Worm (Caenorhabditis elegans) whole organism, L3 larva: Measurements from ENCODE around the gene clec-66.
A peak's percentile ranks its signal among the peaks of the same experiment; 100 is the strongest.

Experiments used
- R02D3.7 ChIP-seq: fragments of 150-350 bp; optimal IDR thresholded peaks from 2 replicates; lab custom pipeline; 2014; ENCODE audit warnings: missing biosample characterization, missing genetic modification characterization
- ZK546.5 ChIP-seq: sonication (generic microtip); optimal IDR thresholded peaks from 2 replicates; lab custom pipeline; 2017; ENCODE audit warnings: missing biosample characterization, missing genetic modification characterization
- aly-2 ChIP-seq: fragments of 150-350 bp; optimal IDR thresholded peaks from 2 replicates; lab custom pipeline; 2014; ENCODE audit warnings: missing biosample characterization, missing genetic modification characterization
- ceh-28 ChIP-seq: fragments of 150-350 bp; optimal IDR thresholded peaks from 2 replicates; lab custom pipeline; 2014; ENCODE audit warnings: missing biosample characterization, missing genetic modification reagents, missing genetic modification characterization
- ceh-82 ChIP-seq: fragments of 150-350 bp; optimal IDR thresholded peaks from 2 replicates; lab custom pipeline; 2014; ENCODE audit warnings: missing biosample characterization, missing genetic modification characterization
- daf-12 ChIP-seq: fragments of 150-350 bp; optimal IDR thresholded peaks from 2 replicates; lab custom pipeline; 2014; ENCODE audit warnings: missing biosample characterization, missing genetic modification reagents, missing genetic modification characterization
- egl-5 ChIP-seq: fragments of 150-350 bp; optimal IDR thresholded peaks from 2 replicates; lab custom pipeline; 2017; ENCODE audit warnings: missing biosample characterization, missing genetic modification reagents, missing genetic modification characterization, inconsistent platforms
- elt-1 ChIP-seq: fragments of 150-350 bp; optimal IDR thresholded peaks from 2 replicates; lab custom pipeline; 2014; ENCODE audit warnings: missing biosample characterization, missing genetic modification characterization
- elt-2 ChIP-seq: sonication (generic microtip); optimal IDR thresholded peaks from 2 replicates; lab custom pipeline; 2016; ENCODE audit warnings: missing genetic modification reagents, mild to moderate bottlenecking, missing genetic modification characterization, missing compliant biosample characterization
- elt-3 ChIP-seq, 3 experiments: fragments of 150-350 bp in 1 of 3; sonication (generic microtip) in 2 of 3; optimal IDR thresholded peaks; 2 replicates in 2 of 3; 4 replicates in 1 of 3; lab custom pipeline; 2014 to 2017; ENCODE audit warnings: missing biosample characterization in 3 of 3, missing genetic modification characterization in 3 of 3
- eor-1 ChIP-seq, 2 experiments: fragments of 150-350 bp; optimal IDR thresholded peaks; 2 replicates each; lab custom pipeline; 2014 to 2018; ENCODE audit warnings: missing biosample characterization in 2 of 2, missing genetic modification characterization in 2 of 2
- fkh-10 ChIP-seq: sonication (generic microtip); optimal IDR thresholded peaks from 2 replicates; lab custom pipeline; 2017; ENCODE audit warnings: missing biosample characterization, missing genetic modification reagents, missing genetic modification characterization
- fkh-2 ChIP-seq: fragments of 150-350 bp; optimal IDR thresholded peaks from 2 replicates; lab custom pipeline; 2014; ENCODE audit warnings: missing biosample characterization, missing genetic modification reagents, missing genetic modification characterization
- fos-1 ChIP-seq: fragments of 150-350 bp; optimal IDR thresholded peaks from 2 replicates; lab custom pipeline; 2014; ENCODE audit warnings: missing biosample characterization, missing genetic modification characterization
- jun-1 ChIP-seq: fragments of 150-350 bp; optimal IDR thresholded peaks from 2 replicates; lab custom pipeline; 2014; ENCODE audit warnings: missing biosample characterization, missing genetic modification reagents, missing genetic modification characterization
- lin-15B ChIP-seq: fragments of 150-350 bp; optimal IDR thresholded peaks from 2 replicates; lab custom pipeline; 2014; ENCODE audit warnings: missing biosample characterization, missing genetic modification characterization
- lin-39 ChIP-seq: fragments of 150-350 bp; optimal IDR thresholded peaks from 2 replicates; lab custom pipeline; 2018; ENCODE audit warnings: missing biosample characterization, missing genetic modification reagents, missing genetic modification characterization
- lsy-12 ChIP-seq: sonication (generic microtip); optimal IDR thresholded peaks from 2 replicates; lab custom pipeline; 2016; ENCODE audit warnings: mild to moderate bottlenecking, missing genetic modification characterization, missing compliant biosample characterization
- mdl-1 ChIP-seq: fragments of 150-350 bp; optimal IDR thresholded peaks from 2 replicates; lab custom pipeline; 2014; ENCODE audit warnings: missing biosample characterization, missing genetic modification characterization
- mml-1 ChIP-seq: fragments of 150-350 bp; sonication (generic microtip); optimal IDR thresholded peaks from 3 replicates; lab custom pipeline; 2014; ENCODE audit warnings: missing biosample characterization, missing genetic modification characterization
- nfya-1 ChIP-seq: sonication (generic microtip); optimal IDR thresholded peaks from 2 replicates; lab custom pipeline; 2017; ENCODE audit warnings: missing genetic modification characterization, mild to moderate bottlenecking, missing compliant biosample characterization, antibody characterized with exemption, moderate library complexity; ENCODE audit not compliant: insufficient read depth
- nhr-23 ChIP-seq: fragments of 150-350 bp; optimal IDR thresholded peaks from 2 replicates; lab custom pipeline; 2014; ENCODE audit warnings: missing biosample characterization, missing genetic modification reagents, missing genetic modification characterization
- nhr-237 ChIP-seq: fragments of 150-350 bp; optimal IDR thresholded peaks from 2 replicates; lab custom pipeline; 2014; ENCODE audit warnings: missing biosample characterization, missing genetic modification characterization
- nhr-25 ChIP-seq: sonication (generic microtip); optimal IDR thresholded peaks from 2 replicates; lab custom pipeline; 2017; ENCODE audit warnings: missing biosample characterization, missing genetic modification characterization
- nhr-43 ChIP-seq: sonication (generic microtip); optimal IDR thresholded peaks from 2 replicates; lab custom pipeline; 2016; ENCODE audit warnings: mild to moderate bottlenecking, missing genetic modification characterization, missing compliant biosample characterization; ENCODE audit not compliant: poor library complexity, severe bottlenecking
- nhr-67 ChIP-seq: fragments of 150-350 bp; optimal IDR thresholded peaks from 2 replicates; lab custom pipeline; 2014; ENCODE audit warnings: missing biosample characterization, missing genetic modification characterization
- nhr-76 ChIP-seq: fragments of 150-350 bp; sonication (generic microtip); optimal IDR thresholded peaks from 5 replicates; lab custom pipeline; 2014; ENCODE audit warnings: missing biosample characterization, missing genetic modification characterization
- nhr-77 ChIP-seq: fragments of 150-350 bp; optimal IDR thresholded peaks from 2 replicates; lab custom pipeline; 2014; ENCODE audit warnings: missing biosample characterization, missing genetic modification characterization
- pha-4 ChIP-seq: fragments of 150-350 bp; optimal IDR thresholded peaks from 2 replicates; lab custom pipeline; 2014; ENCODE audit warnings: missing biosample characterization, missing genetic modification reagents, missing genetic modification characterization
- pqm-1 ChIP-seq: fragments of 150-350 bp; optimal IDR thresholded peaks from 2 replicates; lab custom pipeline; 2017; ENCODE audit warnings: missing biosample characterization, missing genetic modification characterization, inconsistent platforms
- sea-2 ChIP-seq: fragments of 150-350 bp; sonication (generic microtip); optimal IDR thresholded peaks from 4 replicates; lab custom pipeline; 2014; ENCODE audit warnings: missing biosample characterization, missing genetic modification reagents, missing genetic modification characterization
- skn-1 ChIP-seq: fragments of 150-350 bp; optimal IDR thresholded peaks from 2 replicates; lab custom pipeline; 2014; ENCODE audit warnings: missing biosample characterization, missing genetic modification characterization
- snpc-4 ChIP-seq: fragments of 150-350 bp; optimal IDR thresholded peaks from 2 replicates; lab custom pipeline; 2014; ENCODE audit warnings: missing biosample characterization, missing genetic modification characterization
- tbx-2 ChIP-seq: sonication (generic microtip); optimal IDR thresholded peaks from 2 replicates; lab custom pipeline; 2016; ENCODE audit warnings: mild to moderate bottlenecking, missing genetic modification characterization, missing compliant biosample characterization
- unc-39 ChIP-seq: sonication (generic microtip); optimal IDR thresholded peaks from 4 replicates; lab custom pipeline; 2017; ENCODE audit warnings: missing biosample characterization, missing genetic modification characterization
- unc-62 ChIP-seq: fragments of 150-350 bp; sonication (generic microtip); optimal IDR thresholded peaks from 4 replicates; lab custom pipeline; 2014; ENCODE audit warnings: missing biosample characterization, missing genetic modification reagents, missing genetic modification characterization
- zag-1 ChIP-seq: fragments of 150-350 bp; optimal IDR thresholded peaks from 2 replicates; lab custom pipeline; 2014; ENCODE audit warnings: missing biosample characterization, missing genetic modification characterization
- ztf-11 ChIP-seq: fragments of 150-350 bp; optimal IDR thresholded peaks from 2 replicates; lab custom pipeline; 2014; ENCODE audit warnings: missing biosample characterization, missing genetic modification characterization
- ztf-4 ChIP-seq: fragments of 150-350 bp; optimal IDR thresholded peaks from 2 replicates; lab custom pipeline; 2014; ENCODE audit warnings: missing biosample characterization, missing genetic modification characterization

clec-66 gene

ce11 chrII:12931456-12931923 is 27.3 kb downstream of the clec-66 start, which contains the start of gene dct-18:
Gene dct-18 (plus strand): TSS chrII:12931873.
- no peak for TF ChIP-seq tbx-2 (tag; lab: Kevin White, UChicago)
- peak; percentile 24 for TF ChIP-seq pha-4 (tag; lab: Kevin White, UChicago)
- TF ChIP-seq elt-2 (tag; lab: Kevin White, UChicago), result peak; percentile 95
- TF ChIP-seq pqm-1 (tag; lab: Kevin White, UChicago), result peak; percentile 77

- no peak for TF ChIP-seq tbx-2 (tag; lab: Kevin White, UChicago)
- no peak for TF ChIP-seq nhr-76 (tag; lab: Kevin White, UChicago)
- TF ChIP-seq ztf-4 (tag; lab: Kevin White, UChicago), result no peak
- no peak for TF ChIP-seq mdl-1 (tag; lab: Kevin White, UChicago)
- no peak for TF ChIP-seq nhr-237 (tag; lab: Kevin White, UChicago)
- no peak for TF ChIP-seq skn-1
- TF ChIP-seq fkh-2 (tag; lab: Kevin White, UChicago), result no peak
Observed at ce11 chrII:12935259-12935658, 31.1 kb downstream of the clec-66 start, which contains the start of gene lips-9. Gene lips-9 (minus strand): TSS chrII:12935359.

ce11 chrII:12939161-12939560 is 35.0 kb downstream of the clec-66 start:
- TF ChIP-seq nhr-25 (tag; lab: Kevin White, UChicago) (peak; percentile 24), nhr-23 (tag; lab: Kevin White, UChicago) (peak; percentile 32), lin-39 (tag; lab: Kevin White, UChicago) (no peak), elt-3 (tag; optimal IDR thresholded peaks at IDR 0.05; lab: Kevin White, UChicago) (peak in 1 of 3 experiments; percentile 25)

- TF ChIP-seq R02D3.7 (tag; lab: Kevin White, UChicago), result no peak
- no peak for TF ChIP-seq snpc-4 (tag; lab: Kevin White, UChicago)
- no peak for TF ChIP-seq skn-1
- no peak for TF ChIP-seq nhr-43 (tag; lab: Kevin White, UChicago)
- TF ChIP-seq ceh-28 (tag; lab: Kevin White, UChicago), result no peak
- no peak for TF ChIP-seq elt-3 (tag; optimal IDR thresholded peaks at IDR 0.05; lab: Kevin White, UChicago)
- no peak for TF ChIP-seq nfya-1 (tag; lab: Kevin White, UChicago)
Observed at ce11 chrII:12939801-12940200, 35.6 kb downstream of the clec-66 start, which contains the start of gene arrd-10. Gene arrd-10 (plus strand): TSS chrII:12940101.

- TF ChIP-seq ceh-82 (tag; lab: Kevin White, UChicago), result no peak
- peak; percentile 45 for TF ChIP-seq nhr-23 (tag; lab: Kevin White, UChicago)
- no peak for TF ChIP-seq lsy-12
- peak; percentile 68 for TF ChIP-seq nhr-43 (tag; lab: Kevin White, UChicago)
- no peak for TF ChIP-seq unc-62 (GFP tag; lab: Kevin White, UChicago)
- peak; percentile 51 to 85 (median 83) for TF ChIP-seq elt-3 (tag; optimal IDR thresholded peaks at IDR 0.05; lab: Kevin White, UChicago)
- no peak for TF ChIP-seq fkh-2 (tag; lab: Kevin White, UChicago)
- no peak for TF ChIP-seq nfya-1 (tag; lab: Kevin White, UChicago)
Observed at ce11 chrII:12942496-12942895, 38.3 kb downstream of the clec-66 start.

- TF ChIP-seq fos-1 (tag; lab: Kevin White, UChicago) (peak; percentile 17), fkh-10 (no peak), daf-12 (tag; lab: Kevin White, UChicago) (peak; percentile 16), lsy-12 (peak; percentile 91), elt-2 (tag; lab: Kevin White, UChicago) (peak; percentile 87), aly-2 (tag; lab: Kevin White, UChicago) (peak; percentile 94), unc-39 (tag; lab: Kevin White, UChicago) (no peak), elt-1 (tag; lab: Kevin White, UChicago) (no peak), nfya-1 (tag; lab: Kevin White, UChicago) (peak; percentile 88), ceh-82 (tag; lab: Kevin White, UChicago) (peak; percentile 89), ztf-11 (tag; lab: Kevin White, UChicago) (no peak), nhr-23 (tag; lab: Kevin White, UChicago) (peak; percentile 88), pha-4 (tag; lab: Kevin White, UChicago) (peak; percentile 87), zag-1 (tag; lab: Kevin White, UChicago) (peak; percentile 52), snpc-4 (tag; lab: Kevin White, UChicago) (peak; percentile 100), egl-5 (peak; percentile 39), mml-1 (tag; lab: Kevin White, UChicago) (no peak), nhr-67 (tag; lab: Kevin White, UChicago) (no peak), eor-1 (tag; optimal IDR thresholded peaks at IDR 0.05; lab: Kevin White, UChicago) (no peak), ZK546.5 (tag; lab: Kevin White, UChicago) (no peak), lin-15B (tag; lab: Kevin White, UChicago) (peak; percentile 72), jun-1 (tag; lab: Kevin White, UChicago) (peak; percentile 95), sea-2 (GFP tag; lab: Kevin White, UChicago) (no peak), nhr-77 (tag; lab: Kevin White, UChicago) (peak; percentile 86), lin-39 (tag; lab: Kevin White, UChicago) (peak; percentile 95), nhr-25 (tag; lab: Kevin White, UChicago) (peak; percentile 95), pqm-1 (tag; lab: Kevin White, UChicago) (peak; percentile 88)
Observed at ce11 chrII:12944587-12945126, 40.5 kb downstream of the clec-66 start.
